Fruit fly (Drosophila melanogaster): Measurements from ENCODE around the gene CG10097.

Gene CG10097

DNA sequence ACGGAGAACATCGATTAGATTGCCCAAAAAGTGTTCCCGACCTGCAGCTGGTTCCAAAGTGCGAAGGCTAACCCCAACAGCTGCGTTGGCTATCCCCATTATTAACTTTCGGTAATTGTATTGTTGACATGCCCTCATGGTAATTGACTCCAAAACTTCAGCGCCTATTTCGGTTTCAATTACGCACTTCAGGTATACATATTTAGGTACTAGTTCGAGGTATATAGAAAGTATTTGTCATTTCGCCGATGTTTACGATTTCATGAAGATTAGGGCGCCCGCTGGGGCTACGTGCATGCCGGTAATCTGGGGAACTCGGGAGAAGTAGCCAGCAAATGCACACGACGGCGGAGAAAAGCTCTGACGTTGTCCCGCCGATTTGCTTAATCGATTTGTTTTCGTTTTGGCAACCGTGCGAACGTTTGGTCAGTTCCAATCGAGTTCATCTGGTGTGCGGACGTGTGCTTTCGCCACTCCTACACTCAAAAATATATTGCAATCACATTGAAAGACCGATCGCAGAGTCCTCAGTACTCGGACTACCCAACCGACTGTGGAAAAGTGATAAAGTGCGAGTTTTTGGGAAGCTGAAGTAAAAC, 45.3 kb upstream of the CG10097 start (continued):
- TF ChIP-seq CG4328 (GFP tag; optimal IDR thresholded peaks at IDR 0.05) = no peak
- TF ChIP-seq prd (optimal IDR thresholded peaks at IDR 0.05) = no peak
- no peak for TF ChIP-seq prd (GFP tag; IDR thresholded peaks at IDR 0.05)
- TF ChIP-seq CG10274 (GFP tag; optimal IDR thresholded peaks at IDR 0.05) = no peak
- TF ChIP-seq emc (GFP tag; optimal IDR thresholded peaks at IDR 0.05) = no peak
- TF ChIP-seq Jarid2 (GFP tag; optimal IDR thresholded peaks at IDR 0.05) = no peak
- no peak for TF ChIP-seq CG6765 (GFP tag; optimal IDR thresholded peaks at IDR 0.05)
- no peak for TF ChIP-seq HmgZ (tag; optimal IDR thresholded peaks at IDR 0.05)
- TF ChIP-seq exex (tag; optimal IDR thresholded peaks at IDR 0.05) = peak; percentile 58
- TF ChIP-seq CG31441 (GFP tag; IDR thresholded peaks at IDR 0.05) = no peak
- TF ChIP-seq CG2120 (GFP tag; optimal IDR thresholded peaks at IDR 0.05) = no peak
- no peak for TF ChIP-seq Dek (tag; optimal IDR thresholded peaks at IDR 0.05)
- TF ChIP-seq CG17802 (tag; optimal IDR thresholded peaks at IDR 0.05) = no peak
- no peak for TF ChIP-seq CG15514 (GFP tag; optimal IDR thresholded peaks at IDR 0.05)
- TF ChIP-seq CG13624 (GFP tag; optimal IDR thresholded peaks at IDR 0.05) = no peak
- no peak for TF ChIP-seq CG10321 (GFP tag; IDR thresholded peaks at IDR 0.05)
- no peak for TF ChIP-seq CG17829 (tag; optimal IDR thresholded peaks at IDR 0.05)
- TF ChIP-seq CG2199 (GFP tag; IDR thresholded peaks at IDR 0.05) = no peak
- no peak for TF ChIP-seq sima (GFP tag; optimal IDR thresholded peaks at IDR 0.05)
- TF ChIP-seq onecut (GFP tag; IDR thresholded peaks at IDR 0.05) = peak; percentile 25; the same call in 1 of the 2 replicates
- TF ChIP-seq Sry-β (GFP tag; optimal IDR thresholded peaks at IDR 0.05) = no peak
- 0 out of 4 replicates have a peak, but pooled peaks have one; percentile 76 for TF ChIP-seq chinmo (GFP tag; IDR thresholded peaks at IDR 0.05; ENCODE audit: partially characterized antibody)
- no peak for TF ChIP-seq Drgx (GFP tag; IDR thresholded peaks at IDR 0.05)
- no peak for TF ChIP-seq eyg (GFP tag; optimal IDR thresholded peaks at IDR 0.05)
- no peak for TF ChIP-seq CG6813 (GFP tag; optimal IDR thresholded peaks at IDR 0.05)
- no peak for TF ChIP-seq Dip3 (GFP tag; optimal IDR thresholded peaks at IDR 0.05)

DNA sequence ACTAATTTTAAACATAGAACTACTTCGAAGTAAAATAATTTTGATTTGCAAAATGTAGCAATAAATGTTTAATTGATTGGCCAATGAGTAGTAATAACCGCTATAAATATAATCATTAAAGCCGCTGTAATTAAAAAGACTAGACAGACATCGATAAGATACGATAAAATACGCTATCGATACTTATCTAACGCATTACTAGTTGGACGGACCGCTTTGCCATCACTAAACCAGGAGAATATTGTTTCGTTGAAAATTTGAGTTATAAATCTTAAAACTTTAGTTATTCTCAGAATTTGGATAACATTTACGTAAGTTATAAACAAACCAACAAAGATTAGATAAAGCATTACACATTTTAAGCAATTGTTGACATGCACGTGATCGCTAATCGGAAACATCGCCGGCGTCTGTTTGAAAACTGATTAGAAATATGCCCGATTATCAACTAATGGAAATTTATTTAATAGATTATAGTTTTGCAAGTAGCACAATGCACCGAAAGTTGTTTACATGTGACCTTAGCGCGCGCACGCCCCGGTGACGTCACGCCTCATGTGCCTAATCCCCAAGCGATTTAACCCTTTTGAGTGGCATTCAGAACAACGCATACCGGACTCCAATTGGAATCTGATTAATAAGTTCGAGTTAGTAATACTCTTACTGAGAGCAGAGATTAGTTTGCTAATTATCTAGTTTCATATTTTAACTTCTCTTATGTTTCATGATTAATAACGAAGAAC, 43.8 kb upstream of the CG10097 start, which contains the start of gene Desat1:
Gene Desat1, plus strand, starts transcription at position 200 of the 743 bp plus-strand sequence.
- TF ChIP-seq Opbp (GFP tag; IDR thresholded peaks at IDR 0.05; ENCODE audit: partially characterized antibody) (peak; percentile 93), CG30020 (tag; optimal IDR thresholded peaks at IDR 0.05) (peak; percentile 32), CG12942 (GFP tag; optimal IDR thresholded peaks at IDR 0.05) (no peak), row (GFP tag; IDR thresholded peaks at IDR 0.05) (peak; percentile 60), stc (GFP tag; IDR thresholded peaks at IDR 0.05) (no peak), H15 (GFP tag; IDR thresholded peaks at IDR 0.05) (no peak), HHEX (GFP tag; optimal IDR thresholded peaks at IDR 0.05) (no peak), nerfin-2 (GFP tag; IDR thresholded peaks at IDR 0.05; ENCODE audit: partially characterized antibody) (peak; percentile 77), NFAT (GFP tag; IDR thresholded peaks at IDR 0.05) (peak; percentile 9; the same call in 1 of the 2 replicates), pzg (GFP tag; optimal IDR thresholded peaks at IDR 0.05) (peak; percentile 63), CG6791 (GFP tag; IDR thresholded peaks at IDR 0.05; ENCODE audit: partially characterized antibody) (peak; percentile 95), Lhr (GFP tag; optimal IDR thresholded peaks at IDR 0.05) (no peak), CG2199 (GFP tag; IDR thresholded peaks at IDR 0.05) (no peak), CG15479 (GFP tag; optimal IDR thresholded peaks at IDR 0.05) (no peak), CG14860 (GFP tag; IDR thresholded peaks at IDR 0.05; ENCODE audit: partially characterized antibody) (peak; percentile 81), CG32532 (GFP tag; IDR thresholded peaks at IDR 0.05) (no peak), CG2202 (tag; optimal IDR thresholded peaks at IDR 0.05) (no peak), sim (GFP tag; IDR thresholded peaks at IDR 0.05) (no peak), CG13123 (GFP tag; optimal IDR thresholded peaks at IDR 0.05) (no peak), pan (optimal IDR thresholded peaks at IDR 0.05) (no peak), pan (GFP tag; optimal IDR thresholded peaks at IDR 0.05 in 1 of 2, IDR thresholded peaks at IDR 0.05 in 1 of 2) (no peak), CG6813 (GFP tag; optimal IDR thresholded peaks at IDR 0.05) (no peak), tna (GFP tag; IDR thresholded peaks at IDR 0.05; ENCODE audit: partially characterized antibody) (peak; percentile 81), Dref (GFP tag; IDR thresholded peaks at IDR 0.05) (peak; percentile 84), sna (GFP tag; IDR thresholded peaks at IDR 0.05; ENCODE audit: partially characterized antibody) (peak; percentile 93)
